Worm (Caenorhabditis elegans) whole organism, L3 larva: ENCODE measurements around the gene F15A8.1.

Source experiments
- ZK546.5 ChIP-seq: sonication (generic microtip); optimal IDR thresholded peaks from 2 replicates; lab custom pipeline; 2017; ENCODE audit warnings: missing biosample characterization, missing genetic modification characterization
- ama-1 ChIP-seq: fragments of 150-350 bp; optimal IDR thresholded peaks from 2 replicates; lab custom pipeline; 2018
- ceh-16 ChIP-seq: sonication (generic microtip); optimal IDR thresholded peaks from 2 replicates; lab custom pipeline; 2017; ENCODE audit warnings: missing biosample characterization, missing genetic modification characterization
- ceh-82 ChIP-seq: fragments of 150-350 bp; optimal IDR thresholded peaks from 2 replicates; lab custom pipeline; 2014; ENCODE audit warnings: missing biosample characterization, missing genetic modification characterization
- ceh-9 ChIP-seq: sonication (generic microtip); optimal IDR thresholded peaks from 2 replicates; lab custom pipeline; 2018; ENCODE audit warnings: missing biosample characterization, missing genetic modification characterization
- daf-12 ChIP-seq: fragments of 150-350 bp; optimal IDR thresholded peaks from 2 replicates; lab custom pipeline; 2014; ENCODE audit warnings: missing biosample characterization, missing genetic modification reagents, missing genetic modification characterization
- egl-27 ChIP-seq: sonication (generic microtip); optimal IDR thresholded peaks from 4 replicates; lab custom pipeline; 2017; ENCODE audit warnings: missing biosample characterization, missing genetic modification reagents, missing genetic modification characterization
- elt-1 ChIP-seq: fragments of 150-350 bp; optimal IDR thresholded peaks from 2 replicates; lab custom pipeline; 2014; ENCODE audit warnings: missing biosample characterization, missing genetic modification characterization
- elt-2 ChIP-seq: sonication (generic microtip); optimal IDR thresholded peaks from 2 replicates; lab custom pipeline; 2016; ENCODE audit warnings: missing genetic modification reagents, mild to moderate bottlenecking, missing genetic modification characterization, missing compliant biosample characterization
- elt-3 ChIP-seq, 3 experiments: fragments of 150-350 bp in 1 of 3; sonication (generic microtip) in 2 of 3; optimal IDR thresholded peaks; 2 replicates in 2 of 3; 4 replicates in 1 of 3; lab custom pipeline; 2014 to 2017; ENCODE audit warnings: missing biosample characterization in 3 of 3, missing genetic modification characterization in 3 of 3
- eor-1 ChIP-seq, 2 experiments: fragments of 150-350 bp; optimal IDR thresholded peaks; 2 replicates each; lab custom pipeline; 2014 to 2018; ENCODE audit warnings: missing biosample characterization in 2 of 2, missing genetic modification characterization in 2 of 2
- fkh-10 ChIP-seq: sonication (generic microtip); optimal IDR thresholded peaks from 2 replicates; lab custom pipeline; 2017; ENCODE audit warnings: missing biosample characterization, missing genetic modification reagents, missing genetic modification characterization
- fos-1 ChIP-seq: fragments of 150-350 bp; optimal IDR thresholded peaks from 2 replicates; lab custom pipeline; 2014; ENCODE audit warnings: missing biosample characterization, missing genetic modification characterization
- hmg-11 ChIP-seq: sonication (generic microtip); optimal IDR thresholded peaks from 2 replicates; lab custom pipeline; 2016; ENCODE audit warnings: missing genetic modification characterization, missing compliant biosample characterization
- jun-1 ChIP-seq: fragments of 150-350 bp; optimal IDR thresholded peaks from 2 replicates; lab custom pipeline; 2014; ENCODE audit warnings: missing biosample characterization, missing genetic modification reagents, missing genetic modification characterization
- lin-15B ChIP-seq: fragments of 150-350 bp; optimal IDR thresholded peaks from 2 replicates; lab custom pipeline; 2014; ENCODE audit warnings: missing biosample characterization, missing genetic modification characterization
- lin-39 ChIP-seq: fragments of 150-350 bp; optimal IDR thresholded peaks from 2 replicates; lab custom pipeline; 2018; ENCODE audit warnings: missing biosample characterization, missing genetic modification reagents, missing genetic modification characterization
- mdl-1 ChIP-seq: fragments of 150-350 bp; optimal IDR thresholded peaks from 2 replicates; lab custom pipeline; 2014; ENCODE audit warnings: missing biosample characterization, missing genetic modification characterization
- mml-1 ChIP-seq: fragments of 150-350 bp; sonication (generic microtip); optimal IDR thresholded peaks from 3 replicates; lab custom pipeline; 2014; ENCODE audit warnings: missing biosample characterization, missing genetic modification characterization
- nfya-1 ChIP-seq: sonication (generic microtip); optimal IDR thresholded peaks from 2 replicates; lab custom pipeline; 2017; ENCODE audit warnings: missing genetic modification characterization, mild to moderate bottlenecking, missing compliant biosample characterization, antibody characterized with exemption, moderate library complexity; ENCODE audit not compliant: insufficient read depth
- nhr-11 ChIP-seq: fragments of 150-350 bp; optimal IDR thresholded peaks from 2 replicates; lab custom pipeline; 2014; ENCODE audit warnings: missing biosample characterization, missing genetic modification characterization
- nhr-12 ChIP-seq: fragments of 150-350 bp; optimal IDR thresholded peaks from 2 replicates; lab custom pipeline; 2014; ENCODE audit warnings: missing biosample characterization, missing genetic modification characterization
- nhr-23 ChIP-seq: fragments of 150-350 bp; optimal IDR thresholded peaks from 2 replicates; lab custom pipeline; 2014; ENCODE audit warnings: missing biosample characterization, missing genetic modification reagents, missing genetic modification characterization
- nhr-25 ChIP-seq: sonication (generic microtip); optimal IDR thresholded peaks from 2 replicates; lab custom pipeline; 2017; ENCODE audit warnings: missing biosample characterization, missing genetic modification characterization
- nhr-28 ChIP-seq: fragments of 150-350 bp; optimal IDR thresholded peaks from 2 replicates; lab custom pipeline; 2014; ENCODE audit warnings: missing biosample characterization, missing genetic modification characterization
- nhr-43 ChIP-seq: sonication (generic microtip); optimal IDR thresholded peaks from 2 replicates; lab custom pipeline; 2016; ENCODE audit warnings: mild to moderate bottlenecking, missing genetic modification characterization, missing compliant biosample characterization; ENCODE audit not compliant: poor library complexity, severe bottlenecking
- nhr-67 ChIP-seq: fragments of 150-350 bp; optimal IDR thresholded peaks from 2 replicates; lab custom pipeline; 2014; ENCODE audit warnings: missing biosample characterization, missing genetic modification characterization
- nhr-77 ChIP-seq: fragments of 150-350 bp; optimal IDR thresholded peaks from 2 replicates; lab custom pipeline; 2014; ENCODE audit warnings: missing biosample characterization, missing genetic modification characterization
- pha-4 ChIP-seq: fragments of 150-350 bp; optimal IDR thresholded peaks from 2 replicates; lab custom pipeline; 2014; ENCODE audit warnings: missing biosample characterization, missing genetic modification reagents, missing genetic modification characterization
- pqm-1 ChIP-seq: fragments of 150-350 bp; optimal IDR thresholded peaks from 2 replicates; lab custom pipeline; 2017; ENCODE audit warnings: missing biosample characterization, missing genetic modification characterization, inconsistent platforms
- skn-1 ChIP-seq: fragments of 150-350 bp; optimal IDR thresholded peaks from 2 replicates; lab custom pipeline; 2014; ENCODE audit warnings: missing biosample characterization, missing genetic modification characterization
- snpc-4 ChIP-seq: fragments of 150-350 bp; optimal IDR thresholded peaks from 2 replicates; lab custom pipeline; 2014; ENCODE audit warnings: missing biosample characterization, missing genetic modification characterization
- unc-39 ChIP-seq: sonication (generic microtip); optimal IDR thresholded peaks from 4 replicates; lab custom pipeline; 2017; ENCODE audit warnings: missing biosample characterization, missing genetic modification characterization
- unc-62 ChIP-seq: fragments of 150-350 bp; sonication (generic microtip); optimal IDR thresholded peaks from 4 replicates; lab custom pipeline; 2014; ENCODE audit warnings: missing biosample characterization, missing genetic modification reagents, missing genetic modification characterization
- ztf-4 ChIP-seq: fragments of 150-350 bp; optimal IDR thresholded peaks from 2 replicates; lab custom pipeline; 2014; ENCODE audit warnings: missing biosample characterization, missing genetic modification characterization

F15A8.1 gene

ce11 chrX:4469297-4469816, 28.6 kb downstream of the F15A8.1 start, which contains the start of gene asb-2 (continued):
- TF ChIP-seq nhr-67 (tag; lab: Kevin White, UChicago): no peak

ce11 chrX:4478503-4478902, 37.8 kb downstream of the F15A8.1 start:
- TF ChIP-seq hmg-11 (tag; lab: Kevin White, UChicago) (no peak), egl-27 (no peak), nhr-23 (tag; lab: Kevin White, UChicago) (no peak), elt-3 (tag; optimal IDR thresholded peaks at IDR 0.05; lab: Kevin White, UChicago) (no peak), pha-4 (tag; lab: Kevin White, UChicago) (peak; percentile 16), elt-2 (tag; lab: Kevin White, UChicago) (peak; percentile 84), fkh-10 (GFP tag; lab: Kevin White, UChicago) (no peak), pqm-1 (tag; lab: Kevin White, UChicago) (peak; percentile 86), skn-1 (tag; lab: Kevin White, UChicago) (no peak), daf-12 (tag; lab: Kevin White, UChicago) (no peak), ama-1 (lab: Kevin White, UChicago) (no peak), ZK546.5 (no peak), ceh-16 (no peak)

ce11 chrX:4479960-4480359, 39.2 kb downstream of the F15A8.1 start:
- TF ChIP-seq pha-4 (tag; lab: Kevin White, UChicago) (peak; percentile 59), nfya-1 (no peak), pqm-1 (tag; lab: Kevin White, UChicago) (peak; percentile 19), nhr-11 (no peak), elt-2 (tag; lab: Kevin White, UChicago) (peak; percentile 5)
- TF ChIP-seq, all 47 proteins: peak for 3

- TF ChIP-seq unc-62 (GFP tag; lab: Kevin White, UChicago) (no peak), snpc-4 (no peak), fos-1 (tag; lab: Kevin White, UChicago) (no peak), ceh-82 (tag; lab: Kevin White, UChicago) (no peak), fkh-10 (GFP tag; lab: Kevin White, UChicago) (no peak), daf-12 (tag; lab: Kevin White, UChicago) (no peak), nhr-28 (tag; lab: Kevin White, UChicago) (no peak), nfya-1 (no peak), nhr-77 (tag; lab: Kevin White, UChicago) (no peak), elt-2 (tag; lab: Kevin White, UChicago) (peak; percentile 89), pha-4 (tag; lab: Kevin White, UChicago) (peak; percentile 14), eor-1 (tag; optimal IDR thresholded peaks at IDR 0.05; lab: Kevin White, UChicago) (no peak), skn-1 (tag; lab: Kevin White, UChicago) (no peak), jun-1 (tag; lab: Kevin White, UChicago) (no peak), nhr-23 (tag; lab: Kevin White, UChicago) (no peak), elt-1 (tag; lab: Kevin White, UChicago) (no peak), mml-1 (tag; lab: Kevin White, UChicago) (no peak), nhr-12 (no peak), ama-1 (lab: Kevin White, UChicago) (no peak), unc-39 (tag; lab: Kevin White, UChicago) (no peak), nhr-43 (tag; lab: Kevin White, UChicago) (no peak), mdl-1 (tag; lab: Kevin White, UChicago) (no peak), ceh-9 (tag; lab: Kevin White, UChicago) (no peak), lin-15B (tag; lab: Kevin White, UChicago) (no peak), nhr-67 (tag; lab: Kevin White, UChicago) (no peak), ZK546.5 (no peak), pqm-1 (tag; lab: Kevin White, UChicago) (peak; percentile 82)
Measured at ce11 chrX:4480800-4481199, 40.1 kb downstream of the F15A8.1 start.

- no peak for TF ChIP-seq fos-1 (tag; lab: Kevin White, UChicago)
- TF ChIP-seq lin-39 (tag; lab: Kevin White, UChicago): peak; percentile 36
- TF ChIP-seq elt-2 (tag; lab: Kevin White, UChicago): no peak
- TF ChIP-seq snpc-4: no peak
- TF ChIP-seq ztf-4 (tag; lab: Kevin White, UChicago): no peak
- TF ChIP-seq nhr-25 (tag; lab: Kevin White, UChicago): peak; percentile 43
- TF ChIP-seq, all 47 proteins: peak for 2
Measured at ce11 chrX:4484072-4484471, 43.3 kb downstream of the F15A8.1 start.
